Fruit fly (Drosophila melanogaster) whole organism, embryonic: ENCODE measurements around the gene CG9518.

ENCODE experiments used
- Adf1 ChIP-seq: fragments of 200-800 bp; sonication (Bioruptor generic); IDR thresholded peaks from 2 replicates; pipeline ENCODE4 v1.3.6; 2022; ENCODE audit warnings: missing biosample characterization, missing genetic modification characterization
- CG10267 ChIP-seq: fragments of 200-800 bp; sonication (Bioruptor generic); optimal IDR thresholded peaks from 2 replicates; lab custom pipeline; 2018; ENCODE audit warnings: missing biosample characterization, mild to moderate bottlenecking, missing genetic modification characterization, moderate library complexity
- CG10565 ChIP-seq: fragments of 200-800 bp; sonication (Bioruptor generic); optimal IDR thresholded peaks from 3 replicates; lab custom pipeline; 2016; ENCODE audit warnings: missing biosample characterization, mild to moderate bottlenecking, missing genetic modification characterization
- CG12659 ChIP-seq: fragments of 200-800 bp; sonication (Bioruptor generic); optimal IDR thresholded peaks from 3 replicates; lab custom pipeline; 2017; ENCODE audit warnings: mild to moderate bottlenecking, missing biosample characterization, missing genetic modification reagents, missing genetic modification characterization
- CG13775 ChIP-seq: fragments of 200-800 bp; sonication (Bioruptor generic); optimal IDR thresholded peaks from 3 replicates; lab custom pipeline; 2017; ENCODE audit warnings: missing biosample characterization, mild to moderate bottlenecking, missing genetic modification characterization
- CG16815 ChIP-seq: fragments of 200-800 bp; sonication (Bioruptor generic); optimal IDR thresholded peaks from 3 replicates; lab custom pipeline; 2017; ENCODE audit warnings: missing biosample characterization, mild to moderate bottlenecking, missing genetic modification characterization
- CG17802 ChIP-seq: fragments of 200-800 bp; sonication (Bioruptor generic); optimal IDR thresholded peaks from 2 replicates; lab custom pipeline; 2018; ENCODE audit warnings: missing biosample characterization, mild to moderate bottlenecking, missing genetic modification characterization, moderate library complexity
- CG1792 ChIP-seq: fragments of 200-800 bp; sonication (Bioruptor generic); optimal IDR thresholded peaks from 2 replicates; lab custom pipeline; 2016; ENCODE audit warnings: missing biosample characterization, missing genetic modification characterization
- CG1832 ChIP-seq: fragments of 200-800 bp; sonication (Bioruptor generic); optimal IDR thresholded peaks from 2 replicates; lab custom pipeline; 2017; ENCODE audit warnings: missing biosample characterization, mild to moderate bottlenecking, missing genetic modification characterization, inconsistent platforms
- CG2199 ChIP-seq: fragments of 200-800 bp; sonication (Bioruptor generic); IDR thresholded peaks from 3 replicates; pipeline ENCODE4 v1.3.6; 2022; ENCODE audit warnings: missing biosample characterization, missing genetic modification characterization
- CG2889 ChIP-seq: fragments of 200-800 bp; sonication (Bioruptor generic); IDR thresholded peaks from 3 replicates; pipeline ENCODE4 v1.3.6; 2022; ENCODE audit warnings: missing biosample characterization, missing genetic modification characterization
- CG30020 ChIP-seq: fragments of 200-800 bp; optimal IDR thresholded peaks from 2 replicates; lab custom pipeline; 2019; ENCODE audit warnings: missing biosample characterization, mild to moderate bottlenecking, missing genetic modification characterization, moderate library complexity
- CG3065 ChIP-seq: fragments of 200-800 bp; sonication (Bioruptor generic); optimal IDR thresholded peaks from 2 replicates; lab custom pipeline; 2016; ENCODE audit warnings: missing biosample characterization, missing genetic modification characterization
- CG32767 ChIP-seq: fragments of 200-800 bp; sonication (Bioruptor generic); IDR thresholded peaks from 2 replicates; pipeline ENCODE4 v1.3.6; 2022; ENCODE audit warnings: missing biosample characterization, missing genetic modification characterization
- CG32772 ChIP-seq: fragments of 200-800 bp; sonication (Bioruptor generic); IDR thresholded peaks from 2 replicates; pipeline ENCODE4 v1.3.6; 2022; ENCODE audit warnings: missing biosample characterization, missing genetic modification characterization
- CG3281 ChIP-seq: fragments of 200-800 bp; sonication (Bioruptor generic); optimal IDR thresholded peaks from 3 replicates; lab custom pipeline; 2017; ENCODE audit warnings: missing biosample characterization, mild to moderate bottlenecking, missing genetic modification characterization
- CG3838 ChIP-seq: fragments of 200-800 bp; sonication (Bioruptor generic); optimal IDR thresholded peaks from 3 replicates; lab custom pipeline; 2016; ENCODE audit warnings: missing biosample characterization, missing genetic modification characterization
- CG6689 ChIP-seq: fragments of 200-800 bp; sonication (Bioruptor generic); IDR thresholded peaks from 2 replicates; pipeline ENCODE4 v1.3.6; 2022; ENCODE audit warnings: missing biosample characterization, missing genetic modification characterization
- CG6791 ChIP-seq: fragments of 200-800 bp; sonication (Bioruptor generic); IDR thresholded peaks from 3 replicates; pipeline ENCODE4 v1.3.6; 2022; ENCODE audit warnings: missing biosample characterization, missing genetic modification characterization; ENCODE audit not compliant: partially characterized antibody
- Dp ChIP-seq: fragments of 200-800 bp; sonication (Bioruptor generic); optimal IDR thresholded peaks from 2 replicates; lab custom pipeline; 2018; ENCODE audit warnings: missing biosample characterization, mild to moderate bottlenecking, missing genetic modification characterization, moderate library complexity
- E2f1 ChIP-seq: fragments of 200-800 bp; sonication (Bioruptor generic); IDR thresholded peaks from 2 replicates; pipeline ENCODE4 v1.3.6; 2022; ENCODE audit warnings: missing biosample characterization, missing genetic modification characterization
- Ets97D ChIP-seq: fragments of 200-800 bp; sonication (Bioruptor generic); optimal IDR thresholded peaks from 3 replicates; lab custom pipeline; 2016; ENCODE audit warnings: missing biosample characterization, missing genetic modification characterization
- Fer2 ChIP-seq: fragments of 200-800 bp; sonication (Bioruptor generic); optimal IDR thresholded peaks from 2 replicates; lab custom pipeline; 2018; ENCODE audit warnings: missing biosample characterization, mild to moderate bottlenecking, missing genetic modification characterization, moderate library complexity
- Gsc ChIP-seq: fragments of 200-800 bp; sonication (Bioruptor generic); IDR thresholded peaks from 2 replicates; pipeline ENCODE4 v1.3.6; 2022; ENCODE audit warnings: missing biosample characterization, missing genetic modification characterization
- Hr51 ChIP-seq, 2 experiments: fragments of 200-800 bp; sonication (Bioruptor generic); optimal IDR thresholded peaks; 2 replicates in 1 of 2; 3 replicates in 1 of 2; lab custom pipeline; 2016 to 2018; ENCODE audit warnings: missing biosample characterization in 2 of 2, missing genetic modification characterization in 2 of 2, mild to moderate bottlenecking in 1 of 2, moderate library complexity in 1 of 2
- Oaz ChIP-seq: fragments of 200-800 bp; sonication (Bioruptor generic); IDR thresholded peaks from 2 replicates; pipeline ENCODE4 v1.3.6; 2022; ENCODE audit warnings: missing biosample characterization, missing genetic modification characterization
- Sin3A ChIP-seq: fragments of >200 bp; optimal IDR thresholded peaks from 2 replicates; lab custom pipeline; 2018
- Six4 ChIP-seq: fragments of 200-800 bp; sonication (Bioruptor generic); optimal IDR thresholded peaks from 2 replicates; lab custom pipeline; 2016; ENCODE audit warnings: missing biosample characterization, missing genetic modification characterization
- Taf1 ChIP-seq: fragments of 200-800 bp; sonication (Bioruptor generic); IDR thresholded peaks from 2 replicates; pipeline ENCODE4 v1.3.6; 2022; ENCODE audit warnings: missing biosample characterization, missing genetic modification characterization
- ash1 ChIP-seq: fragments of 200-800 bp; sonication (Bioruptor generic); optimal IDR thresholded peaks from 2 replicates; lab custom pipeline; 2018; ENCODE audit warnings: missing biosample characterization, mild to moderate bottlenecking, missing genetic modification characterization
- chinmo ChIP-seq: fragments of 200-800 bp; sonication (Bioruptor generic); IDR thresholded peaks from 4 replicates; pipeline ENCODE4 v1.3.6; 2022; ENCODE audit warnings: missing biosample characterization, missing genetic modification characterization; ENCODE audit not compliant: partially characterized antibody
- ci ChIP-seq: fragments of 200-800 bp; sonication (Bioruptor generic); IDR thresholded peaks from 3 replicates; pipeline ENCODE4 v1.3.6; 2022; ENCODE audit warnings: missing biosample characterization, missing genetic modification characterization
- dm ChIP-seq: fragments of 200-800 bp; sonication (Bioruptor generic); optimal IDR thresholded peaks from 3 replicates; lab custom pipeline; 2016; ENCODE audit warnings: missing biosample characterization, missing genetic modification characterization
- fd3F ChIP-seq: fragments of 200-800 bp; sonication (Bioruptor generic); optimal IDR thresholded peaks from 2 replicates; lab custom pipeline; 2018; ENCODE audit warnings: missing biosample characterization, mild to moderate bottlenecking, missing genetic modification characterization, moderate library complexity
- fd96Cb ChIP-seq: fragments of 200-800 bp; sonication (Bioruptor generic); optimal IDR thresholded peaks from 2 replicates; lab custom pipeline; 2018; ENCODE audit warnings: missing biosample characterization, mild to moderate bottlenecking, missing genetic modification characterization, moderate library complexity
- fru ChIP-seq: fragments of >200 bp; optimal IDR thresholded peaks from 2 replicates; lab custom pipeline; 2017
- jing ChIP-seq: fragments of 200-800 bp; sonication (Bioruptor generic); optimal IDR thresholded peaks from 2 replicates; lab custom pipeline; 2018; ENCODE audit warnings: missing biosample characterization, mild to moderate bottlenecking, missing genetic modification characterization
- knrl ChIP-seq: fragments of 200-800 bp; sonication (Bioruptor generic); IDR thresholded peaks from 3 replicates; pipeline ENCODE4 v1.3.6; 2022; ENCODE audit warnings: missing biosample characterization, missing genetic modification characterization; ENCODE audit not compliant: partially characterized antibody
- nau ChIP-seq: fragments of 200-800 bp; sonication (Bioruptor generic); optimal IDR thresholded peaks from 3 replicates; lab custom pipeline; 2017; ENCODE audit warnings: missing biosample characterization, mild to moderate bottlenecking, missing genetic modification characterization, missing genetic modification reagents
- nerfin-1 ChIP-seq: fragments of 200-800 bp; sonication (Bioruptor generic); optimal IDR thresholded peaks from 3 replicates; lab custom pipeline; 2019; ENCODE audit warnings: missing biosample characterization, mild to moderate bottlenecking, missing genetic modification characterization, moderate library complexity
- nmo ChIP-seq: fragments of 200-800 bp; sonication (Bioruptor generic); optimal IDR thresholded peaks from 2 replicates; lab custom pipeline; 2018; ENCODE audit warnings: missing biosample characterization, mild to moderate bottlenecking, missing genetic modification characterization, moderate library complexity
- oc ChIP-seq: fragments of 200-800 bp; sonication (Bioruptor generic); optimal IDR thresholded peaks from 2 replicates; lab custom pipeline; 2018; ENCODE audit warnings: missing biosample characterization, mild to moderate bottlenecking, missing genetic modification characterization, moderate library complexity
- otp ChIP-seq: fragments of 200-800 bp; sonication (Bioruptor generic); IDR thresholded peaks from 3 replicates; pipeline ENCODE4, ENCODE4 v1.3.6; 2022; ENCODE audit warnings: missing biosample characterization, missing genetic modification characterization
- pho ChIP-seq: fragments of 200-800 bp; sonication (Bioruptor generic); optimal IDR thresholded peaks from 2 replicates; lab custom pipeline; 2016; ENCODE audit warnings: missing biosample characterization, missing genetic modification characterization
- pita ChIP-seq: fragments of 200-800 bp; sonication (Bioruptor generic); optimal IDR thresholded peaks from 2 replicates; lab custom pipeline; 2017; ENCODE audit warnings: missing biosample characterization, mild to moderate bottlenecking, missing genetic modification characterization
- prd ChIP-seq, 3 experiments: fragments of >200 bp in 2 of 3; fragments of 200-800 bp in 1 of 3; sonication (Bioruptor generic) in 1 of 3; optimal IDR thresholded peaks in 2 of 3; IDR thresholded peaks in 1 of 3; 2 replicates in 2 of 3; 3 replicates in 1 of 3; pipeline versions ENCODE4 v1.3.6 to Lab custom; 2017 to 2022; ENCODE audit warnings: missing biosample characterization in 1 of 3, missing genetic modification characterization in 1 of 3
- row ChIP-seq: fragments of 200-800 bp; sonication (Bioruptor generic); IDR thresholded peaks from 3 replicates; pipeline ENCODE4 v1.3.6; 2022; ENCODE audit warnings: missing biosample characterization, missing genetic modification characterization
- slbo ChIP-seq: fragments of 200-800 bp; sonication (Bioruptor generic); IDR thresholded peaks from 2 replicates; pipeline ENCODE4 v1.3.6; 2022; ENCODE audit warnings: missing biosample characterization, missing genetic modification characterization
- usp ChIP-seq: fragments of >200 bp; optimal IDR thresholded peaks from 2 replicates; lab custom pipeline; 2017; ENCODE audit warnings: missing biosample characterization, missing genetic modification characterization
- vvl ChIP-seq: fragments of 200-800 bp; sonication (Bioruptor generic); IDR thresholded peaks from 2 replicates; pipeline ENCODE4 v1.3.6; 2022; ENCODE audit warnings: missing biosample characterization, missing genetic modification characterization
- yki ChIP-seq: fragments of >200 bp; optimal IDR thresholded peaks from 3 replicates; lab custom pipeline; 2018

CG9518 gene

dm6 chrX:14832562-14833303 lies 38.2 kb downstream of the CG9518 start, which contains the start of gene CG14411 (continued):
- TF ChIP-seq CG1792 (GFP tag; lab: Kevin White, UChicago), result no peak
- TF ChIP-seq Ets97D, result peak; percentile 53
- TF ChIP-seq CG16815 (GFP tag; lab: Kevin White, UChicago), result no peak
- TF ChIP-seq Taf1 (GFP tag; lab: Robert Waterston, UW), result no peak
- no peak for TF ChIP-seq Hr51 (GFP tag; optimal IDR thresholded peaks at IDR 0.05; lab: Kevin White, UChicago)
- TF ChIP-seq usp, result no peak
- TF ChIP-seq CG30020 (tag; lab: Kevin White, UChicago), result no peak
- TF ChIP-seq CG6689 (GFP tag; lab: Robert Waterston, UW), result no peak
- TF ChIP-seq Gsc (GFP tag; lab: Robert Waterston, UW), result no peak
- no peak for TF ChIP-seq fru (lab: Kevin White, UChicago)
- no peak for TF ChIP-seq prd (optimal IDR thresholded peaks at IDR 0.05; lab: Kevin White, UChicago)
- no peak for TF ChIP-seq prd (GFP tag; IDR thresholded peaks at IDR 0.05; lab: Robert Waterston, UW)
- no peak for TF ChIP-seq pita (GFP tag; lab: Kevin White, UChicago)
- no peak for TF ChIP-seq Oaz (GFP tag; lab: Robert Waterston, UW)
- TF ChIP-seq fd96Cb (tag; lab: Kevin White, UChicago), result no peak
- peak; percentile 59; the same call in 2 of the 3 replicates for TF ChIP-seq row (GFP tag; lab: Robert Waterston, UW)
- peak; percentile 32 for TF ChIP-seq dm (GFP tag; lab: Kevin White, UChicago)
- TF ChIP-seq CG32767 (GFP tag; lab: Robert Waterston, UW), result no peak
- no peak for TF ChIP-seq ci (GFP tag; lab: Robert Waterston, UW)
- peak; percentile 29 for TF ChIP-seq Sin3A (lab: Kevin White, UChicago)
- no peak for TF ChIP-seq pho (GFP tag; lab: Kevin White, UChicago)
- TF ChIP-seq nau (GFP tag; lab: Kevin White, UChicago), result no peak
- peak; percentile 82 for TF ChIP-seq Adf1
- no peak for TF ChIP-seq fd3F
- no peak for TF ChIP-seq CG3065
- TF ChIP-seq CG1832 (GFP tag; lab: Kevin White, UChicago), result no peak
- no peak for TF ChIP-seq Six4 (GFP tag; lab: Kevin White, UChicago)
- TF ChIP-seq chinmo (GFP tag; lab: Robert Waterston, UW), result peak; percentile 85
- TF ChIP-seq nerfin-1 (tag; lab: Kevin White, UChicago), result no peak
- TF ChIP-seq Fer2 (tag; lab: Kevin White, UChicago), result no peak
- TF ChIP-seq CG6791 (GFP tag; lab: Robert Waterston, UW), result 0 out of 3 replicates have a peak, but pooled peaks have one; percentile 32
- no peak for TF ChIP-seq CG32772 (GFP tag; lab: Robert Waterston, UW)
- no peak for TF ChIP-seq oc
- TF ChIP-seq otp (GFP tag; lab: Robert Waterston, UW), result no peak
- no peak for TF ChIP-seq slbo
- no peak; the same call in 2 of the 3 replicates for TF ChIP-seq knrl
- TF ChIP-seq CG13775 (GFP tag; lab: Kevin White, UChicago), result no peak
- TF ChIP-seq vvl (GFP tag; lab: Robert Waterston, UW), result peak; percentile 36
- no peak for TF ChIP-seq CG3838 (GFP tag; lab: Kevin White, UChicago)
- TF ChIP-seq CG3281 (GFP tag; lab: Kevin White, UChicago), result no peak
- no peak for TF ChIP-seq CG12659 (GFP tag; lab: Kevin White, UChicago)
- no peak for TF ChIP-seq CG17802 (tag; lab: Kevin White, UChicago)
- no peak for TF ChIP-seq CG2199 (GFP tag; lab: Robert Waterston, UW)
- TF ChIP-seq CG10565, result no peak
- no peak for TF ChIP-seq jing (GFP tag; lab: Kevin White, UChicago)
- TF ChIP-seq Dp (GFP tag; lab: Kevin White, UChicago), result no peak
- TF ChIP-seq yki (lab: Kevin White, UChicago), result no peak
- no peak for TF ChIP-seq nmo (GFP tag; lab: Kevin White, UChicago)
- no peak for TF ChIP-seq ash1 (GFP tag; lab: Kevin White, UChicago)
- TF ChIP-seq CG10267 (tag; lab: Kevin White, UChicago), result no peak
- no peak for TF ChIP-seq CG2889
- no peak for TF ChIP-seq E2f1 (GFP tag; lab: Robert Waterston, UW)
